Worm (Caenorhabditis elegans) whole organism, L1 larva: ENCODE results near the gene clec-40.

Source experiments
- ama-1 ChIP-seq: fragments of 150-350 bp; optimal IDR thresholded peaks from 2 replicates; lab custom pipeline; 2014
- lin-13 ChIP-seq: fragments of 150-350 bp; optimal IDR thresholded peaks from 2 replicates; lab custom pipeline; 2014; ENCODE audit warnings: missing biosample characterization, missing genetic modification reagents, missing genetic modification characterization
- lin-39 ChIP-seq: fragments of 150-350 bp; optimal IDR thresholded peaks from 2 replicates; lab custom pipeline; 2014; ENCODE audit warnings: missing biosample characterization, missing genetic modification reagents, missing genetic modification characterization
- nhr-12 ChIP-seq: sonication (generic microtip); optimal IDR thresholded peaks from 2 replicates; lab custom pipeline; 2017; ENCODE audit warnings: missing biosample characterization, missing genetic modification characterization
- nhr-76 ChIP-seq: sonication (generic microtip); optimal IDR thresholded peaks from 2 replicates; lab custom pipeline; 2017; ENCODE audit warnings: missing biosample characterization, missing genetic modification characterization
- pax-3 ChIP-seq: fragments of 200-800 bp; sonication (Bioruptor generic); optimal IDR thresholded peaks from 2 replicates; lab custom pipeline; 2018; ENCODE audit warnings: mild to moderate bottlenecking, missing genetic modification characterization, moderate library complexity, missing compliant biosample characterization
- pqm-1 ChIP-seq: sonication (generic microtip); optimal IDR thresholded peaks from 3 replicates; lab custom pipeline; 2017; ENCODE audit warnings: missing biosample characterization, missing genetic modification characterization
- skn-1 ChIP-seq: fragments of 150-350 bp; optimal IDR thresholded peaks from 2 replicates; lab custom pipeline; 2014; ENCODE audit warnings: missing biosample characterization, missing genetic modification characterization
- unc-30 ChIP-seq: sonication (generic microtip); optimal IDR thresholded peaks from 2 replicates; lab custom pipeline; 2017; ENCODE audit warnings: missing biosample characterization, missing genetic modification characterization
- ztf-11 ChIP-seq, 2 experiments: sonication (generic microtip); optimal IDR thresholded peaks; 2 replicates each; lab custom pipeline; 2016 to 2017; ENCODE audit warnings: missing genetic modification characterization in 2 of 2, missing biosample characterization in 1 of 2, missing compliant biosample characterization in 1 of 2
- ztf-4 ChIP-seq: fragments of 150-350 bp; optimal IDR thresholded peaks from 2 replicates; lab custom pipeline; 2014; ENCODE audit warnings: missing biosample characterization, missing genetic modification characterization

- TF ChIP-seq nhr-12 (tag; lab: Kevin White, UChicago) (no peak), pqm-1 (tag; lab: Kevin White, UChicago) (no peak), ztf-4 (tag; lab: Kevin White, UChicago) (no peak), nhr-76 (tag; lab: Kevin White, UChicago) (no peak), pax-3 (tag; lab: Kevin White, UChicago) (no peak), ama-1 (lab: Kevin White, UChicago) (no peak), unc-30 (tag; lab: Kevin White, UChicago) (no peak), lin-39 (tag; lab: Kevin White, UChicago) (no peak), lin-13 (no peak), skn-1 (tag; lab: Kevin White, UChicago) (no peak), ztf-11 (tag; optimal IDR thresholded peaks at IDR 0.05; lab: Kevin White, UChicago) (no peak)
Observed at ce11 chrV:16880054-16880453, 39.2 kb upstream of the clec-40 start, which contains the start of gene F09C6.3.
